Worm (Caenorhabditis elegans): ENCODE data around the gene Y37E11B.7.
A peak's percentile ranks its signal among the peaks of the same experiment; 100 is the strongest.

Gene Y37E11B.7

DNA sequence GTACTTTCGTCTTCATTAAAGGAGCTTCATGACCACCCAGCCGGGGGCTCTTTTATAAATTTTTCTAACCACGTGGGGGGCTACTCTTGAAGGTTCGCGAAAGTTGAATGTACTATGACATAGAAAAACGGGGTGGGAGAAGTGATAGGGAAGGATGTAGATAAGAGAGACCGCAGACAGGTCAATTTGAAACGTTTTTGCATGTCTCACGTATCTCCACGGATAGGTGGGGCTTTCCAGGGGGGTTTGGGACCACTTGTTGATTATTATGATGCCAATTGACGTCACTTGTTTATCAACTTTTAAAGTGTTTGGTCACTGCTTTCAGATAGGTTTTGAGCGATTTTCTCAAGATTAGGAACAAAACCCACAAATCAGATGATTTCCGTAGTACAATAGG is 47.6 kb upstream of the Y37E11B.7 start (continued):
- no peak for TF ChIP-seq C06A6.2 (GFP tag; conservative IDR thresholded peaks at IDR 0.05)
- TF ChIP-seq K11D2.4 (GFP tag; IDR thresholded peaks at IDR 0.05): peak; percentile 44; the same call in 1 of the 2 replicates
- TF ChIP-seq rpc-1 (optimal IDR thresholded peaks at IDR 0.05): no peak
- no peak for TF ChIP-seq rpc-1 (tag; optimal IDR thresholded peaks at IDR 0.05)
- TF ChIP-seq nfyb-1 (GFP tag; IDR thresholded peaks at IDR 0.05): no peak
- TF ChIP-seq mes-4 (tag; optimal IDR thresholded peaks at IDR 0.05): no peak
- TF ChIP-seq cebp-1 (GFP tag; IDR thresholded peaks at IDR 0.05): no peak
- peak; percentile 20 for TF ChIP-seq cebp-1 (tag; optimal IDR thresholded peaks at IDR 0.05)
- TF ChIP-seq xnd-1 (tag; optimal IDR thresholded peaks at IDR 0.05): no peak
- no peak for TF ChIP-seq sptf-2 (GFP tag; optimal IDR thresholded peaks at IDR 0.05)
- peak; percentile 50 for TF ChIP-seq ztf-26 (tag; optimal IDR thresholded peaks at IDR 0.05)
- no peak for TF ChIP-seq hlh-12 (tag; optimal IDR thresholded peaks at IDR 0.05)
- TF ChIP-seq Y56A3A.18 (GFP tag; IDR thresholded peaks at IDR 0.05): no peak
- TF ChIP-seq Y67H2A.10 (GFP tag; conservative IDR thresholded peaks at IDR 0.05): no peak
- TF ChIP-seq ceh-58 (GFP tag; IDR thresholded peaks at IDR 0.05): no peak
- TF ChIP-seq hlh-26 (GFP tag; conservative IDR thresholded peaks at IDR 0.05): no peak
- no peak for TF ChIP-seq ZK185.1 (tag; optimal IDR thresholded peaks at IDR 0.05; ENCODE audit: poor library complexity, severe bottlenecking)
- no peak for TF ChIP-seq let-607 (tag; optimal IDR thresholded peaks at IDR 0.05)
- no peak for TF ChIP-seq lin-35 (GFP tag; optimal IDR thresholded peaks at IDR 0.05)
- TF ChIP-seq ceh-27 (GFP tag; optimal IDR thresholded peaks at IDR 0.05): no peak
- TF ChIP-seq mcd-1 (GFP tag; IDR thresholded peaks at IDR 0.05): no peak
- no peak for TF ChIP-seq B0019.2 (GFP tag; conservative IDR thresholded peaks at IDR 0.05)
- no peak for TF ChIP-seq bed-2 (GFP tag; IDR thresholded peaks at IDR 0.05)
- no peak for TF ChIP-seq lir-1 (GFP tag; conservative IDR thresholded peaks at IDR 0.05)

ce11 chrIV:3646338-3647154 is 46.6 kb upstream of the Y37E11B.7 start:
- TF ChIP-seq zfh-2 (GFP tag; conservative IDR thresholded peaks at IDR 0.05) (peak; percentile 70), nfya-1 (tag; optimal IDR thresholded peaks at IDR 0.05; ENCODE audit: borderline replicate concordance, insufficient read depth) (no peak), zim-3 (tag; optimal IDR thresholded peaks at IDR 0.05) (no peak)

- TF ChIP-seq Y67H2A.10 (GFP tag; conservative IDR thresholded peaks at IDR 0.05): no peak
- 0 out of 2 replicates have a peak, but pooled peaks have one; percentile 24 for TF ChIP-seq cebp-2 (GFP tag; IDR thresholded peaks at IDR 0.05)
- TF ChIP-seq nfya-1 (tag; optimal IDR thresholded peaks at IDR 0.05; ENCODE audit: borderline replicate concordance, insufficient read depth): no peak
- no peak for TF ChIP-seq unc-62 (GFP tag; optimal IDR thresholded peaks at IDR 0.05)
- TF ChIP-seq mcd-1 (GFP tag; IDR thresholded peaks at IDR 0.05): peak; percentile 22; the same call in 1 of the 2 replicates
- peak; percentile 59; the same call in 1 of the 2 replicates for TF ChIP-seq dox-1 (GFP tag; IDR thresholded peaks at IDR 0.05)
- no peak for TF ChIP-seq aptf-3 (GFP tag; IDR thresholded peaks at IDR 0.05)
- no peak for TF ChIP-seq ceh-91 (GFP tag; IDR thresholded peaks at IDR 0.05)
- no peak for TF ChIP-seq lin-35 (GFP tag; optimal IDR thresholded peaks at IDR 0.05)
- TF ChIP-seq egl-44 (GFP tag; IDR thresholded peaks at IDR 0.05): 0 out of 2 replicates have a peak, but pooled peaks have one; percentile 15
- TF ChIP-seq somi-1 (GFP tag; optimal IDR thresholded peaks at IDR 0.05): no peak
- peak; percentile 89 for TF ChIP-seq zfh-2 (GFP tag; conservative IDR thresholded peaks at IDR 0.05)
- TF ChIP-seq sptf-2 (GFP tag; optimal IDR thresholded peaks at IDR 0.05): peak; percentile 48
- peak; percentile 24; the same call in 1 of the 2 replicates for TF ChIP-seq egrh-3 (GFP tag; IDR thresholded peaks at IDR 0.05)
These were observed 45.5 kb upstream of the Y37E11B.7 start for ce11 chrIV:3645487-3645886.
